Worm (Caenorhabditis elegans) whole organism, midembryonic: ENCODE results near the gene mth-1.

ENCODE experiments used
- T22C8.4 ChIP-seq: fragments of 200-800 bp; sonication (Bioruptor generic); IDR thresholded peaks from 2 replicates; pipeline ENCODE4 v1.3.6; 2022; ENCODE audit warnings: missing genetic modification characterization, missing compliant biosample characterization
- flt-1 ChIP-seq: fragments of 200-800 bp; sonication (Bioruptor generic); IDR thresholded peaks from 2 replicates; pipeline ENCODE4 v1.3.6; 2022; ENCODE audit warnings: missing genetic modification characterization, missing compliant biosample characterization
- med-1 ChIP-seq: sonication (generic microtip); optimal IDR thresholded peaks from 2 replicates; lab custom pipeline; 2017; ENCODE audit warnings: missing genetic modification characterization, mild to moderate bottlenecking, missing compliant biosample characterization, antibody characterized with exemption, missing genetic modification reagents; ENCODE audit not compliant: insufficient read depth
- ref-1 ChIP-seq: fragments of 200-800 bp; sonication (Bioruptor generic); conservative IDR thresholded peaks from 2 replicates; pipeline ENCODE4 v1.3.6; 2022; ENCODE audit warnings: missing genetic modification reagents, missing genetic modification characterization, missing compliant biosample characterization
- tab-1 ChIP-seq: fragments of 200-800 bp; sonication (Bioruptor generic); IDR thresholded peaks from 2 replicates; pipeline ENCODE4 v1.3.6; 2022; ENCODE audit warnings: missing genetic modification characterization, missing compliant biosample characterization

DNA sequence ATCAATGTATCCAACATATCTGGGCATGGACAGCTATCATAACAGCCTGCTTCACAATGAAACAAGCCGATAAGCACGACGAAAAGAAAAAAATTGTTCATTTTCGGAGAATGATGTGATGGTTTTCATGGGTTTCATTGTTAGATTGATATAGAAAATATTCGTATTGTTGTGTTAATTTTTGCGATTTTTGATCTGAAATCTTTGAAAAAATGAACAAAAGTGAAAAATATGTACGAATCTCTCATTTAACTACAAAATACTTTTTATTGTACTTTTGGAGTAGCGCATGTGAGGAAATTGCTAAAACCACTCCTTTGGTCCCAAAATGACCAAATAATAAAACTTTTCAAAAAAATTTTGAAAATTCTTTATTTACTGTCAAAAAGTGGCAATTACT lies 33.1 kb downstream of the mth-1 start, which contains the start of gene R03H10.5:
- TF ChIP-seq flt-1 (GFP tag; lab: Robert Waterston, UW), result no peak
- TF ChIP-seq T22C8.4 (GFP tag; lab: Robert Waterston, UW), result no peak
- no peak for TF ChIP-seq tab-1 (GFP tag; lab: Robert Waterston, UW)
- TF ChIP-seq med-1 (GFP tag; lab: Kevin White, UChicago), result no peak
- TF ChIP-seq ref-1, result no peak
